Fruit fly (Drosophila melanogaster) whole organism, embryonic: ENCODE results near the gene put.

Experiments
- Antp ChIP-seq: fragments of 200-800 bp; sonication (Bioruptor generic); optimal IDR thresholded peaks from 3 replicates; lab custom pipeline; 2016; ENCODE audit warnings: missing biosample characterization, missing genetic modification characterization
- CG10209 ChIP-seq: fragments of 200-800 bp; sonication (Bioruptor generic); optimal IDR thresholded peaks from 3 replicates; lab custom pipeline; 2017; ENCODE audit warnings: missing biosample characterization, mild to moderate bottlenecking, missing genetic modification characterization, missing genetic modification reagents
- CG11398 ChIP-seq: fragments of 200-800 bp; sonication (Bioruptor generic); optimal IDR thresholded peaks from 2 replicates; lab custom pipeline; 2016; ENCODE audit warnings: missing biosample characterization, missing genetic modification characterization
- CG11696 ChIP-seq: fragments of 200-800 bp; sonication (Bioruptor generic); IDR thresholded peaks from 2 replicates; pipeline ENCODE4 v1.3.6; 2022; ENCODE audit warnings: missing biosample characterization, missing genetic modification characterization
- CG13287 ChIP-seq: fragments of 200-800 bp; sonication (Bioruptor generic); IDR thresholded peaks from 2 replicates; pipeline ENCODE4 v1.3.6; 2022; ENCODE audit warnings: missing biosample characterization, missing genetic modification characterization; ENCODE audit not compliant: partially characterized antibody
- CG13624 ChIP-seq: fragments of 200-800 bp; sonication (Bioruptor generic); optimal IDR thresholded peaks from 2 replicates; lab custom pipeline; 2016; ENCODE audit warnings: missing biosample characterization, missing genetic modification characterization
- CG17385 ChIP-seq: fragments of 200-800 bp; sonication (Bioruptor generic); optimal IDR thresholded peaks from 3 replicates; lab custom pipeline; 2018; ENCODE audit warnings: missing biosample characterization, mild to moderate bottlenecking, missing genetic modification characterization
- CG18011 ChIP-seq: fragments of 200-800 bp; sonication (Bioruptor generic); optimal IDR thresholded peaks from 2 replicates; lab custom pipeline; 2017; ENCODE audit warnings: missing biosample characterization, missing genetic modification characterization, mild to moderate bottlenecking, moderate library complexity, missing genotype
- CG18476 ChIP-seq: fragments of 200-800 bp; sonication (Bioruptor generic); optimal IDR thresholded peaks from 2 replicates; lab custom pipeline; 2016; ENCODE audit warnings: missing biosample characterization, mild to moderate bottlenecking, missing genetic modification characterization
- CG2120 ChIP-seq: fragments of 200-800 bp; sonication (Bioruptor generic); optimal IDR thresholded peaks from 3 replicates; lab custom pipeline; 2016; ENCODE audit warnings: missing biosample characterization, missing genetic modification characterization
- CG34422 ChIP-seq: fragments of 200-800 bp; sonication (Bioruptor generic); IDR thresholded peaks from 3 replicates; pipeline ENCODE4 v1.3.6; 2022; ENCODE audit warnings: missing biosample characterization, missing genetic modification characterization
- CG4707 ChIP-seq: fragments of 200-800 bp; sonication (Bioruptor generic); optimal IDR thresholded peaks from 2 replicates; lab custom pipeline; 2018; ENCODE audit warnings: missing biosample characterization, mild to moderate bottlenecking, missing genetic modification characterization, moderate library complexity
- CG6254 ChIP-seq: fragments of 200-800 bp; sonication (Bioruptor generic); optimal IDR thresholded peaks from 3 replicates; lab custom pipeline; 2017; ENCODE audit warnings: mild to moderate bottlenecking, missing biosample characterization, missing genetic modification reagents, missing genetic modification characterization
- CG6272 ChIP-seq: fragments of 200-800 bp; sonication (Bioruptor generic); IDR thresholded peaks from 2 replicates; pipeline ENCODE4 v1.3.6; 2022; ENCODE audit warnings: missing biosample characterization, missing genetic modification characterization
- CG6654 ChIP-seq: fragments of 200-800 bp; sonication (Bioruptor generic); optimal IDR thresholded peaks from 2 replicates; lab custom pipeline; 2017; ENCODE audit warnings: missing biosample characterization, mild to moderate bottlenecking, missing genetic modification characterization
- CG6689 ChIP-seq: fragments of 200-800 bp; sonication (Bioruptor generic); IDR thresholded peaks from 2 replicates; pipeline ENCODE4 v1.3.6; 2022; ENCODE audit warnings: missing biosample characterization, missing genetic modification characterization
- CG7786 ChIP-seq: fragments of 200-800 bp; sonication (Bioruptor generic); optimal IDR thresholded peaks from 2 replicates; lab custom pipeline; 2016; ENCODE audit warnings: missing biosample characterization, missing genetic modification characterization
- CG8290 ChIP-seq, 3 experiments: fragments of 200-800 bp; sonication (Bioruptor generic); optimal IDR thresholded peaks; 2 replicates each; lab custom pipeline; 2016 to 2019; ENCODE audit warnings: missing biosample characterization in 3 of 3, missing genetic modification characterization in 3 of 3, mild to moderate bottlenecking in 2 of 3, moderate library complexity in 1 of 3
- CG9215 ChIP-seq: fragments of 200-800 bp; sonication (Bioruptor generic); IDR thresholded peaks from 2 replicates; pipeline ENCODE4 v1.3.6; 2022; ENCODE audit warnings: missing biosample characterization, missing genetic modification characterization
- CG9876 ChIP-seq: fragments of 200-800 bp; sonication (Bioruptor generic); optimal IDR thresholded peaks from 2 replicates; lab custom pipeline; 2016; ENCODE audit warnings: missing biosample characterization, missing genetic modification characterization
- CrebB ChIP-seq: fragments of 200-800 bp; sonication (Bioruptor generic); optimal IDR thresholded peaks from 3 replicates; lab custom pipeline; 2018; ENCODE audit warnings: missing biosample characterization, mild to moderate bottlenecking, missing genetic modification characterization
- Dip2 ChIP-seq: fragments of 200-800 bp; sonication (Bioruptor generic); IDR thresholded peaks from 2 replicates; pipeline ENCODE4 v1.3.6; 2022; ENCODE audit warnings: missing biosample characterization, missing genetic modification characterization
- HLH3B ChIP-seq: fragments of 200-800 bp; sonication (Bioruptor generic); IDR thresholded peaks from 2 replicates; pipeline ENCODE4 v1.3.6; 2022; ENCODE audit warnings: missing biosample characterization, missing genetic modification characterization
- HmgD ChIP-seq: fragments of 200-800 bp; sonication (Bioruptor generic); optimal IDR thresholded peaks from 3 replicates; lab custom pipeline; 2016; ENCODE audit warnings: missing biosample characterization, missing genetic modification characterization
- MESR4 ChIP-seq: fragments of 200-800 bp; sonication (Bioruptor generic); optimal IDR thresholded peaks from 2 replicates; lab custom pipeline; 2018; ENCODE audit warnings: missing biosample characterization, mild to moderate bottlenecking, missing genetic modification characterization, moderate library complexity
- Mad ChIP-seq: fragments of 200-800 bp; sonication (Bioruptor generic); optimal IDR thresholded peaks from 2 replicates; lab custom pipeline; 2016; ENCODE audit warnings: missing biosample characterization, missing genetic modification characterization
- Med ChIP-seq: fragments of 200-800 bp; sonication (Bioruptor generic); peaks from one replicate; lab custom pipeline; 2016; ENCODE audit warnings: missing biosample characterization, missing genetic modification characterization, mild to moderate bottlenecking, inconsistent platforms, moderate library complexity
- NK7.1 ChIP-seq: fragments of 200-800 bp; sonication (Bioruptor generic); optimal IDR thresholded peaks from 3 replicates; lab custom pipeline; 2016; ENCODE audit warnings: missing biosample characterization, missing genetic modification characterization
- Neu2 ChIP-seq: fragments of 200-800 bp; sonication (Bioruptor generic); optimal IDR thresholded peaks from 3 replicates; lab custom pipeline; 2016; ENCODE audit warnings: missing biosample characterization, missing genetic modification characterization, borderline replicate concordance
- Nf-YC ChIP-seq: fragments of 200-800 bp; optimal IDR thresholded peaks from 3 replicates; lab custom pipeline; 2019; ENCODE audit warnings: missing biosample characterization, mild to moderate bottlenecking, missing genetic modification characterization, moderate library complexity
- Oli ChIP-seq: fragments of 200-800 bp; sonication (Bioruptor generic); optimal IDR thresholded peaks from 2 replicates; lab custom pipeline; 2018; ENCODE audit warnings: missing biosample characterization, mild to moderate bottlenecking, missing genetic modification characterization, moderate library complexity
- Side ChIP-seq: fragments of 200-800 bp; sonication (Bioruptor generic); optimal IDR thresholded peaks from 2 replicates; lab custom pipeline; 2016; ENCODE audit warnings: missing biosample characterization, missing genetic modification characterization
- Taf1 ChIP-seq: fragments of 200-800 bp; sonication (Bioruptor generic); IDR thresholded peaks from 2 replicates; pipeline ENCODE4 v1.3.6; 2022; ENCODE audit warnings: missing biosample characterization, missing genetic modification characterization
- Tbp ChIP-seq: fragments of >200 bp; optimal IDR thresholded peaks from 2 replicates; lab custom pipeline; 2018; ENCODE audit warnings: missing biosample characterization, missing genetic modification characterization
- ab ChIP-seq: fragments of 200-800 bp; sonication (Bioruptor generic); optimal IDR thresholded peaks from 2 replicates; lab custom pipeline; 2016; ENCODE audit warnings: missing biosample characterization, missing genetic modification characterization
- cas ChIP-seq: fragments of 200-800 bp; sonication (Bioruptor generic); IDR thresholded peaks from 2 replicates; pipeline ENCODE4 v1.3.6; 2022; ENCODE audit warnings: missing biosample characterization, missing genetic modification characterization
- chn ChIP-seq: fragments of 200-800 bp; sonication (Bioruptor generic); optimal IDR thresholded peaks from 2 replicates; lab custom pipeline; 2016; ENCODE audit warnings: missing biosample characterization, missing genetic modification characterization
- danr ChIP-seq: fragments of 200-800 bp; sonication (Bioruptor generic); IDR thresholded peaks from 2 replicates; pipeline ENCODE4 v1.3.6; 2022; ENCODE audit warnings: missing biosample characterization, missing genetic modification characterization
- dpn ChIP-seq, 2 experiments: fragments of 200-800 bp; sonication (Bioruptor generic); optimal IDR thresholded peaks; 3 replicates each; lab custom pipeline; 2016; ENCODE audit warnings: missing biosample characterization in 2 of 2, missing genetic modification characterization in 2 of 2
- gem ChIP-seq: fragments of 200-800 bp; sonication (Bioruptor generic); optimal IDR thresholded peaks from 2 replicates; lab custom pipeline; 2019; ENCODE audit warnings: missing biosample characterization, mild to moderate bottlenecking, missing genetic modification characterization, moderate library complexity
- insv ChIP-seq, 2 experiments: fragments of 200-800 bp; sonication (Bioruptor generic); optimal IDR thresholded peaks; 3 replicates each; lab custom pipeline; 2016 to 2018; ENCODE audit warnings: missing biosample characterization in 2 of 2, missing genetic modification characterization in 2 of 2
- jumu ChIP-seq: fragments of 200-800 bp; sonication (Bioruptor generic); optimal IDR thresholded peaks from 3 replicates; lab custom pipeline; 2016; ENCODE audit warnings: missing biosample characterization, missing genetic modification characterization
- lmd ChIP-seq: fragments of 200-800 bp; sonication (Bioruptor generic); IDR thresholded peaks from 2 replicates; pipeline ENCODE4 v1.3.6; 2022; ENCODE audit warnings: missing biosample characterization, missing genetic modification characterization
- nerfin-1 ChIP-seq: fragments of 200-800 bp; sonication (Bioruptor generic); optimal IDR thresholded peaks from 3 replicates; lab custom pipeline; 2019; ENCODE audit warnings: missing biosample characterization, mild to moderate bottlenecking, missing genetic modification characterization, moderate library complexity
- peb ChIP-seq: fragments of 200-800 bp; sonication (Bioruptor generic); IDR thresholded peaks from 2 replicates; pipeline ENCODE4 v1.3.6; 2022; ENCODE audit warnings: missing biosample characterization, missing genetic modification characterization
- pho ChIP-seq: fragments of 200-800 bp; sonication (Bioruptor generic); optimal IDR thresholded peaks from 2 replicates; lab custom pipeline; 2016; ENCODE audit warnings: missing biosample characterization, missing genetic modification characterization
- pzg ChIP-seq: fragments of 200-800 bp; sonication (Bioruptor generic); optimal IDR thresholded peaks from 3 replicates; lab custom pipeline; 2018; ENCODE audit warnings: missing biosample characterization, mild to moderate bottlenecking, missing genetic modification characterization, moderate library complexity
- rib ChIP-seq: fragments of 200-800 bp; sonication (Bioruptor generic); IDR thresholded peaks from 2 replicates; pipeline ENCODE4 v1.3.6; 2022; ENCODE audit warnings: missing biosample characterization, missing genetic modification characterization
- ro ChIP-seq: fragments of 200-800 bp; sonication (Bioruptor generic); IDR thresholded peaks from 2 replicates; pipeline ENCODE4 v1.3.6; 2022; ENCODE audit warnings: missing biosample characterization, missing genetic modification characterization
- sc ChIP-seq, 3 experiments: fragments of >200 bp in 2 of 3; fragments of 200-800 bp in 1 of 3; sonication (Bioruptor generic) in 1 of 3; optimal IDR thresholded peaks; 2 replicates in 2 of 3; 3 replicates in 1 of 3; lab custom pipeline; 2017; ENCODE audit warnings: mild to moderate bottlenecking in 1 of 3, missing biosample characterization in 1 of 3, missing genetic modification characterization in 1 of 3, missing genetic modification reagents in 1 of 3
- tx ChIP-seq: fragments of 200-800 bp; sonication (Bioruptor generic); optimal IDR thresholded peaks from 2 replicates; lab custom pipeline; 2016; ENCODE audit warnings: missing biosample characterization, missing genetic modification characterization
- vfl ChIP-seq: fragments of 200-800 bp; sonication (Bioruptor generic); optimal IDR thresholded peaks from 2 replicates; lab custom pipeline; 2016; ENCODE audit warnings: missing biosample characterization, missing genetic modification characterization

Gene put

DNA sequence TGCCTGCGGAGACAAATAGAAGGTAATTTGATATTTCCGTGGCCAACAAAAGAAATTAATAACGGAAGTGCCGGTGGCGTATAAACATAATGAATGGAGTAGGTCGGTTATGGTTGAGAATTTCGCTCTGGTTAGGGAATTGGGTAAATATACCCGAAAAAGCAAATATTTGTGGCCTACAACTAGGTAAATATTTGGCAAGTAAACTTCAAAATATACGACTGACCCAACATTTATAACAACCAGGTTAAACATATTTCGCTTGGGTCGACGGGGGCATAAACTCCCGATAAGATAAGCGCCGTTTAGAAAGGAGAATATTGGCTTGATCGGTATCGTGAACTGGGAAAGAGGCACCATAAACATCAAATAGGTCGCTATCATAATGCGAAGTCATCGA lies 45.3 kb upstream of the put start (continued):
- TF ChIP-seq CG8290 (GFP tag; optimal IDR thresholded peaks at IDR 0.05; lab: Kevin White, UChicago) (no peak), CG8290 (tag; optimal IDR thresholded peaks at IDR 0.05; lab: Kevin White, UChicago) (peak in 1 of 2 experiments; percentile 86), Antp (no peak), nerfin-1 (peak; percentile 66), peb (no peak), CG7786 (no peak), Taf1 (GFP tag; lab: Robert Waterston, UW) (no peak), insv (GFP tag; optimal IDR thresholded peaks at IDR 0.05; lab: Kevin White, UChicago) (no peak), CG13287 (no peak), Neu2 (GFP tag; lab: Kevin White, UChicago) (no peak), CG6254 (peak; percentile 57), jumu (GFP tag; lab: Kevin White, UChicago) (no peak), CG6689 (GFP tag; lab: Robert Waterston, UW) (no peak), CG9215 (GFP tag; lab: Robert Waterston, UW) (no peak), pho (GFP tag; lab: Kevin White, UChicago) (no peak), vfl (GFP tag; lab: Kevin White, UChicago) (no peak), ab (GFP tag; lab: Kevin White, UChicago) (no peak), Dip2 (GFP tag; lab: Robert Waterston, UW) (no peak), CG6654 (GFP tag; lab: Kevin White, UChicago) (no peak), lmd (GFP tag; lab: Robert Waterston, UW) (no peak), HmgD (GFP tag; lab: Kevin White, UChicago) (no peak), CG18476 (GFP tag; lab: Kevin White, UChicago) (no peak), Mad (GFP tag; lab: Kevin White, UChicago) (no peak), dpn (GFP tag; optimal IDR thresholded peaks at IDR 0.05; lab: Kevin White, UChicago) (no peak), Oli (no peak), CG6272 (GFP tag; lab: Robert Waterston, UW) (no peak), NK7.1 (GFP tag; lab: Kevin White, UChicago) (no peak), tx (GFP tag; lab: Kevin White, UChicago) (no peak), cas (no peak), CrebB (tag; lab: Kevin White, UChicago) (peak; percentile 78), Nf-YC (tag; lab: Kevin White, UChicago) (no peak), MESR4 (no peak), CG34422 (GFP tag; lab: Robert Waterston, UW) (no peak), CG2120 (no peak), Side (GFP tag; lab: Kevin White, UChicago) (peak; percentile 53), CG13624 (GFP tag; lab: Kevin White, UChicago) (no peak), chn (GFP tag; lab: Kevin White, UChicago) (no peak), danr (GFP tag; lab: Robert Waterston, UW) (no peak), CG4707 (GFP tag; lab: Kevin White, UChicago) (peak; percentile 51), CG18011 (no peak), gem (tag; lab: Kevin White, UChicago) (no peak), Med (GFP tag; lab: Kevin White, UChicago) (peak; percentile 75), sc (optimal IDR thresholded peaks at IDR 0.05; lab: Kevin White, UChicago) (no peak), sc (GFP tag; optimal IDR thresholded peaks at IDR 0.05; lab: Kevin White, UChicago) (peak; percentile 43), CG9876 (GFP tag; lab: Kevin White, UChicago) (no peak), rib (GFP tag; lab: Robert Waterston, UW) (no peak), CG17385 (GFP tag; lab: Kevin White, UChicago) (peak; percentile 17), Tbp (GFP tag; lab: Kevin White, UChicago) (no peak), pzg (GFP tag; lab: Kevin White, UChicago) (no peak), ro (no peak), CG11398 (GFP tag; lab: Kevin White, UChicago) (no peak), HLH3B (GFP tag; lab: Robert Waterston, UW) (no peak), CG10209 (GFP tag; lab: Kevin White, UChicago) (peak; percentile 59), CG11696 (0 out of 2 replicates have a peak, but pooled peaks have one; percentile 25)
